Worm (Caenorhabditis elegans): ENCODE measurements around the gene Y105C5B.18.

Gene Y105C5B.18

ce11 chrIV:15929831-15930230, 34.6 kb upstream of the Y105C5B.18 start (continued):
- TF ChIP-seq madf-5 (GFP tag; IDR thresholded peaks at IDR 0.05) (no peak), Y105C5A.15 (GFP tag; IDR thresholded peaks at IDR 0.05) (no peak), nhr-28 (tag; optimal IDR thresholded peaks at IDR 0.05) (peak; percentile 74), tra-1 (GFP tag; IDR thresholded peaks at IDR 0.05) (no peak), lin-1 (GFP tag; IDR thresholded peaks at IDR 0.05) (no peak), F44E2.7 (GFP tag; IDR thresholded peaks at IDR 0.05) (no peak), sdz-12 (GFP tag; optimal IDR thresholded peaks at IDR 0.05) (no peak), skn-1 (tag; optimal IDR thresholded peaks at IDR 0.05) (no peak), hlh-30 (tag; optimal IDR thresholded peaks at IDR 0.05; ENCODE audit: insufficient read depth) (peak; percentile 79), nhr-48 (tag; optimal IDR thresholded peaks at IDR 0.05) (peak; percentile 3), unc-62 (GFP tag; optimal IDR thresholded peaks at IDR 0.05 in 1 of 2) (no peak), unc-62 (tag; optimal IDR thresholded peaks at IDR 0.05) (no peak), F37D6.2 (tag; optimal IDR thresholded peaks at IDR 0.05) (no peak), daf-16 (GFP tag; optimal IDR thresholded peaks at IDR 0.05) (peak in 1 of 2 experiments; percentile 43), daf-16 (tag; optimal IDR thresholded peaks at IDR 0.05) (peak; percentile 81), mes-2 (tag; optimal IDR thresholded peaks at IDR 0.05; ENCODE audit: poor library complexity, severe bottlenecking) (no peak), nhr-77 (tag; optimal IDR thresholded peaks at IDR 0.05) (peak; percentile 15), snpc-1.2 (GFP tag; IDR thresholded peaks at IDR 0.05) (no peak), spr-3 (GFP tag; optimal IDR thresholded peaks at IDR 0.05) (no peak), pha-4 (GFP tag; IDR thresholded peaks at IDR 0.05) (no peak), pha-4 (tag; optimal IDR thresholded peaks at IDR 0.05) (no peak), nhr-25 (tag; optimal IDR thresholded peaks at IDR 0.05; ENCODE audit: borderline replicate concordance, insufficient read depth) (no peak), hif-1 (tag; optimal IDR thresholded peaks at IDR 0.05) (no peak), ces-1 (GFP tag; optimal IDR thresholded peaks at IDR 0.05) (no peak)

ce11 chrIV:15930281-15930680, 34.1 kb upstream of the Y105C5B.18 start, which contains the start of gene Y105C5B.9:
Gene Y105C5B.9, plus strand, starts transcription at chrIV:15930581.
- TF ChIP-seq zfp-3 (GFP tag; conservative IDR thresholded peaks at IDR 0.05) (no peak), aly-2 (tag; optimal IDR thresholded peaks at IDR 0.05) (no peak)

ce11 chrIV:15930694-15931093, 33.7 kb upstream of the Y105C5B.18 start:
- TF ChIP-seq ztf-11 (tag; optimal IDR thresholded peaks at IDR 0.05) (no peak), ceh-28 (tag; optimal IDR thresholded peaks at IDR 0.05) (peak; percentile 71)

ce11 chrIV:15931176-15931575, 33.2 kb upstream of the Y105C5B.18 start:
- TF ChIP-seq hlh-30 (tag; optimal IDR thresholded peaks at IDR 0.05; ENCODE audit: insufficient read depth), result peak; percentile 79
- peak; percentile 33 for TF ChIP-seq dmd-6 (GFP tag; IDR thresholded peaks at IDR 0.05)
- peak; percentile 75; the same call in 1 of the 2 replicates for TF ChIP-seq madf-9 (GFP tag; conservative IDR thresholded peaks at IDR 0.05)
- TF ChIP-seq ceh-20 (GFP tag; IDR thresholded peaks at IDR 0.05), result 0 out of 2 replicates have a peak, but pooled peaks have one; percentile 44
- TF ChIP-seq ctbp-1 (GFP tag; IDR thresholded peaks at IDR 0.05), result peak; percentile 47; the same call in 1 of the 2 replicates
- TF ChIP-seq mxl-2 (GFP tag; conservative IDR thresholded peaks at IDR 0.05), result 0 out of 2 replicates have a peak, but pooled peaks have one; percentile 19
- TF ChIP-seq mes-2 (tag; optimal IDR thresholded peaks at IDR 0.05; ENCODE audit: poor library complexity, severe bottlenecking), result no peak
- TF ChIP-seq ceh-82 (tag; optimal IDR thresholded peaks at IDR 0.05), result no peak
- TF ChIP-seq F26F4.8 (GFP tag; conservative IDR thresholded peaks at IDR 0.05), result peak; percentile 66; the same call in 1 of the 2 replicates
- TF ChIP-seq pha-4 (GFP tag; IDR thresholded peaks at IDR 0.05), result peak; percentile 62; the same call in 1 of the 2 replicates
- TF ChIP-seq pha-4 (tag; optimal IDR thresholded peaks at IDR 0.05), result no peak
- peak; percentile 58 for TF ChIP-seq daf-19 (GFP tag; conservative IDR thresholded peaks at IDR 0.05)
- no peak for TF ChIP-seq daf-16 (GFP tag; optimal IDR thresholded peaks at IDR 0.05)
- peak; percentile 49 for TF ChIP-seq daf-16 (tag; optimal IDR thresholded peaks at IDR 0.05)
- TF ChIP-seq lin-39 (tag; optimal IDR thresholded peaks at IDR 0.05), result no peak
- TF ChIP-seq Y105C5A.15 (GFP tag; IDR thresholded peaks at IDR 0.05), result 0 out of 2 replicates have a peak, but pooled peaks have one; percentile 51
- no peak for TF ChIP-seq ceh-28 (tag; optimal IDR thresholded peaks at IDR 0.05)
- TF ChIP-seq nhr-28 (tag; optimal IDR thresholded peaks at IDR 0.05), result peak; percentile 23
- peak; percentile 67 for TF ChIP-seq mep-1 (tag; optimal IDR thresholded peaks at IDR 0.05)
- peak in 1 of 2 experiments; percentile 31 for TF ChIP-seq hif-1 (tag; optimal IDR thresholded peaks at IDR 0.05)
- peak; percentile 99 for TF ChIP-seq snpc-1.2 (GFP tag; IDR thresholded peaks at IDR 0.05)
- peak; percentile 68 for TF ChIP-seq lin-38 (GFP tag; IDR thresholded peaks at IDR 0.05)
- peak; percentile 60 for TF ChIP-seq spr-3 (GFP tag; optimal IDR thresholded peaks at IDR 0.05)
- peak; percentile 28 for TF ChIP-seq dve-1 (tag; optimal IDR thresholded peaks at IDR 0.05; ENCODE audit: insufficient read depth)
- peak; percentile 15 for TF ChIP-seq rbr-2 (tag; optimal IDR thresholded peaks at IDR 0.05)
- no peak for TF ChIP-seq unc-62 (GFP tag; optimal IDR thresholded peaks at IDR 0.05 in 1 of 2)
- TF ChIP-seq unc-62 (tag; optimal IDR thresholded peaks at IDR 0.05), result no peak
- TF ChIP-seq nhr-102 (tag; optimal IDR thresholded peaks at IDR 0.05), result no peak
- TF ChIP-seq lin-1 (GFP tag; IDR thresholded peaks at IDR 0.05), result 0 out of 2 replicates have a peak, but pooled peaks have one; percentile 12
- TF ChIP-seq unc-130 (GFP tag; optimal IDR thresholded peaks at IDR 0.05), result peak; percentile 34

All from whole organism, L4 larva.